Fruit fly (Drosophila melanogaster): Measurements from ENCODE around the gene IFT46.

IFT46 gene

DNA sequence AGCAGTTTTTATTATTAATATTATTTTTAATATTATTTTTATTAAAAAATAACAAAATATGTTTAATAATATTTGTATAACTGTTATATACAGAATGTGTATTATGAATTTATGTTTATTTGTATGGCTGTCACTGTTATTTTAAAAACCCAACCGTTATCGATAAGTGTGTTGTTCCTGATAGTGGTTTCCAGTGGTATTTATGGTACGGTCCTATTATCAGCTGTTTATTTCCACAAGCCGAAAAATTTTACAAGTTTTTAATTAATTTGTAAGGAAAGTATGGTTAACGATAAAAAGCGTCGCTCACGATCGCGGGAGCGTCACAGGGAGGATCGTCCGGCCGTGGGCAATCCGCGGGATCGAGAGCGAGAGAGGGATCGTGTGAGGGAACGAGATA, 9.3 kb downstream of the IFT46 start, which contains the start of gene CG10333:
Gene CG10333 (plus strand): TSS at position 191 of the 400 bp plus-strand sequence.
- 0 out of 2 replicates have a peak, but pooled peaks have one; percentile 16 for TF ChIP-seq Scr (GFP tag; IDR thresholded peaks at IDR 0.05; ENCODE audit: partially characterized antibody)
- TF ChIP-seq Myb (GFP tag; optimal IDR thresholded peaks at IDR 0.05), result peak; percentile 3
- TF ChIP-seq CG2889 (GFP tag; IDR thresholded peaks at IDR 0.05), result no peak
- no peak for TF ChIP-seq Awh (GFP tag; IDR thresholded peaks at IDR 0.05)
- no peak for TF ChIP-seq slp2 (GFP tag; optimal IDR thresholded peaks at IDR 0.05)
- TF ChIP-seq CG42726 (GFP tag; IDR thresholded peaks at IDR 0.05; ENCODE audit: partially characterized antibody), result no peak
- TF ChIP-seq CG8388 (GFP tag; optimal IDR thresholded peaks at IDR 0.05), result peak; percentile 70
- no peak for TF ChIP-seq Hmx (GFP tag; optimal IDR thresholded peaks at IDR 0.05)
- TF ChIP-seq p53 (GFP tag; optimal IDR thresholded peaks at IDR 0.05), result no peak
- TF ChIP-seq Fer3 (tag; optimal IDR thresholded peaks at IDR 0.05), result no peak
- peak; percentile 33 for TF ChIP-seq CG1603 (tag; optimal IDR thresholded peaks at IDR 0.05)
- no peak for TF ChIP-seq Ada2b (GFP tag; IDR thresholded peaks at IDR 0.05)
- TF ChIP-seq CG2712 (tag; optimal IDR thresholded peaks at IDR 0.05), result peak; percentile 11
- TF ChIP-seq chn (GFP tag; optimal IDR thresholded peaks at IDR 0.05), result no peak
- peak in 1 of 2 experiments; percentile 2 for TF ChIP-seq insv (GFP tag; optimal IDR thresholded peaks at IDR 0.05)
- no peak for TF ChIP-seq otp (GFP tag; IDR thresholded peaks at IDR 0.05)
- TF ChIP-seq caup (GFP tag; optimal IDR thresholded peaks at IDR 0.05; ENCODE audit: severe bottlenecking), result no peak
- no peak for TF ChIP-seq H15 (GFP tag; IDR thresholded peaks at IDR 0.05)
- no peak for TF ChIP-seq CG1602 (GFP tag; optimal IDR thresholded peaks at IDR 0.05)
- TF ChIP-seq CG14710 (tag; optimal IDR thresholded peaks at IDR 0.05), result peak; percentile 54
- no peak for TF ChIP-seq Antp (GFP tag; optimal IDR thresholded peaks at IDR 0.05)
- TF ChIP-seq nmo (GFP tag; optimal IDR thresholded peaks at IDR 0.05), result no peak
- peak; percentile 93 for TF ChIP-seq CG3995 (GFP tag; optimal IDR thresholded peaks at IDR 0.05)
- TF ChIP-seq Dp (GFP tag; optimal IDR thresholded peaks at IDR 0.05), result peak; percentile 33
- peak; percentile 5 for TF ChIP-seq phol (tag; optimal IDR thresholded peaks at IDR 0.05)
- TF ChIP-seq BEAF-32 (GFP tag; optimal IDR thresholded peaks at IDR 0.05), result peak; percentile 49
- peak; percentile 46 for TF ChIP-seq CG9797 (GFP tag; optimal IDR thresholded peaks at IDR 0.05)
- TF ChIP-seq CG34422 (GFP tag; IDR thresholded peaks at IDR 0.05), result no peak; the same call in 2 of the 3 replicates
- TF ChIP-seq hbn (GFP tag; IDR thresholded peaks at IDR 0.05; ENCODE audit: partially characterized antibody), result 0 out of 2 replicates have a peak, but pooled peaks have one; percentile 41
- peak; percentile 61 for TF ChIP-seq stwl (tag; optimal IDR thresholded peaks at IDR 0.05)
- no peak for TF ChIP-seq HHEX (GFP tag; optimal IDR thresholded peaks at IDR 0.05)
- TF ChIP-seq exex (tag; optimal IDR thresholded peaks at IDR 0.05), result peak; percentile 3
- TF ChIP-seq Sox102F (GFP tag; optimal IDR thresholded peaks at IDR 0.05), result no peak
- peak; percentile 11 for TF ChIP-seq CG30020 (tag; optimal IDR thresholded peaks at IDR 0.05)
- TF ChIP-seq CG6654 (GFP tag; optimal IDR thresholded peaks at IDR 0.05), result no peak
- TF ChIP-seq trem (tag; optimal IDR thresholded peaks at IDR 0.05), result peak; percentile 53
- TF ChIP-seq wdn (GFP tag; IDR thresholded peaks at IDR 0.05), result no peak
- TF ChIP-seq CG8944 (GFP tag; optimal IDR thresholded peaks at IDR 0.05), result no peak
- no peak for TF ChIP-seq CG5245 (GFP tag; optimal IDR thresholded peaks at IDR 0.05)
- peak; percentile 30; the same call in 1 of the 2 replicates for TF ChIP-seq unc-4 (GFP tag; IDR thresholded peaks at IDR 0.05; ENCODE audit: partially characterized antibody)
- TF ChIP-seq MBD-R2 (GFP tag; IDR thresholded peaks at IDR 0.05), result peak; percentile 88
- peak; percentile 61 for TF ChIP-seq pzg (GFP tag; optimal IDR thresholded peaks at IDR 0.05)
- TF ChIP-seq CG3847 (GFP tag; IDR thresholded peaks at IDR 0.05), result no peak
- TF ChIP-seq gfzf (GFP tag; optimal IDR thresholded peaks at IDR 0.05), result peak; percentile 71
- TF ChIP-seq Sry-δ (GFP tag; optimal IDR thresholded peaks at IDR 0.05), result peak; percentile 1
- no peak for TF ChIP-seq br (optimal IDR thresholded peaks at IDR 0.05)
- no peak for TF ChIP-seq Hey (tag; optimal IDR thresholded peaks at IDR 0.05)
- peak; percentile 51 for TF ChIP-seq CG13287 (GFP tag; IDR thresholded peaks at IDR 0.05; ENCODE audit: partially characterized antibody)
- TF ChIP-seq amos (GFP tag; IDR thresholded peaks at IDR 0.05; ENCODE audit: partially characterized antibody), result 0 out of 2 replicates have a peak, but pooled peaks have one; percentile 19
- 0 out of 4 replicates have a peak, but pooled peaks have one; percentile 32 for TF ChIP-seq Dll (GFP tag; IDR thresholded peaks at IDR 0.05; ENCODE audit: partially characterized antibody)
